Worm (Caenorhabditis elegans) whole organism, early embryonic: ENCODE data around the gene ppgn-1.

Experiments used
- B0310.2 ChIP-seq: sonication (generic microtip); optimal IDR thresholded peaks from 2 replicates; lab custom pipeline; 2016; ENCODE audit warnings: mild to moderate bottlenecking, missing genetic modification characterization, missing compliant biosample characterization
- F13C5.2 ChIP-seq: sonication (generic microtip); optimal IDR thresholded peaks from 2 replicates; lab custom pipeline; 2017; ENCODE audit warnings: mild to moderate bottlenecking, missing genetic modification characterization, inconsistent platforms, missing compliant biosample characterization
- aly-1 ChIP-seq: sonication (generic microtip); optimal IDR thresholded peaks from 2 replicates; lab custom pipeline; 2016; ENCODE audit warnings: missing genetic modification characterization, missing compliant biosample characterization
- ama-1 ChIP-seq: fragments of 150-350 bp; optimal IDR thresholded peaks from 2 replicates; lab custom pipeline; 2014
- ceh-13 ChIP-seq: fragments of 200-800 bp; sonication (Bioruptor generic); optimal IDR thresholded peaks from 2 replicates; lab custom pipeline; 2018; ENCODE audit warnings: mild to moderate bottlenecking, missing genetic modification characterization, missing compliant biosample characterization
- ceh-36 ChIP-seq: sonication (generic microtip); optimal IDR thresholded peaks from 2 replicates; lab custom pipeline; 2016; ENCODE audit warnings: missing genetic modification characterization, inconsistent platforms, missing compliant biosample characterization
- ets-7 ChIP-seq: sonication (generic microtip); optimal IDR thresholded peaks from 2 replicates; lab custom pipeline; 2016; ENCODE audit warnings: missing genotype, missing genetic modification characterization, missing compliant biosample characterization
- flt-1 ChIP-seq: fragments of 200-800 bp; sonication (Bioruptor generic); IDR thresholded peaks from 2 replicates; pipeline ENCODE4 v1.3.6; 2022; ENCODE audit warnings: missing genetic modification characterization, missing compliant biosample characterization
- hmbx-1 ChIP-seq: sonication (generic microtip); optimal IDR thresholded peaks from 2 replicates; lab custom pipeline; 2016; ENCODE audit warnings: mild to moderate bottlenecking, missing genetic modification characterization, missing compliant biosample characterization
- hmg-4 ChIP-seq: fragments of 200-800 bp; sonication (Bioruptor generic); optimal IDR thresholded peaks from 2 replicates; lab custom pipeline; 2018; ENCODE audit warnings: mild to moderate bottlenecking, missing genetic modification characterization, missing compliant biosample characterization
- hnd-1 ChIP-seq: sonication (generic microtip); optimal IDR thresholded peaks from 2 replicates; lab custom pipeline; 2016; ENCODE audit warnings: missing genetic modification characterization, missing compliant biosample characterization
- pes-1 ChIP-seq: fragments of 200-800 bp; sonication (Bioruptor generic); IDR thresholded peaks from 2 replicates; pipeline ENCODE4 v1.3.6; 2022; ENCODE audit warnings: missing genetic modification reagents, missing genetic modification characterization, missing compliant biosample characterization
- scrt-1 ChIP-seq: fragments of 200-800 bp; sonication (Bioruptor generic); IDR thresholded peaks from 2 replicates; pipeline ENCODE4 v1.3.6; 2022; ENCODE audit warnings: missing genetic modification characterization, missing compliant biosample characterization
- sea-1 ChIP-seq: fragments of 200-800 bp; sonication (Bioruptor generic); conservative IDR thresholded peaks from 2 replicates; pipeline ENCODE4 v1.3.6; 2022; ENCODE audit warnings: missing genetic modification characterization, missing compliant biosample characterization
- tbx-11 ChIP-seq: fragments of 200-800 bp; sonication (Bioruptor generic); IDR thresholded peaks from 2 replicates; pipeline ENCODE4 v1.3.6; 2022; ENCODE audit warnings: missing genetic modification characterization, missing compliant biosample characterization
- tbx-37 ChIP-seq: fragments of 200-800 bp; sonication (Bioruptor generic); conservative IDR thresholded peaks from 2 replicates; pipeline ENCODE4 v1.3.6; 2022; ENCODE audit warnings: missing genetic modification reagents, missing genetic modification characterization, missing compliant biosample characterization
- tra-4 ChIP-seq: sonication (generic microtip); optimal IDR thresholded peaks from 2 replicates; lab custom pipeline; 2017; ENCODE audit warnings: missing genetic modification characterization, missing compliant biosample characterization

Gene ppgn-1

ce11 chrIV:2311554-2311953 lies 37.2 kb downstream of the ppgn-1 start:
- TF ChIP-seq pes-1 (GFP tag; lab: Robert Waterston, UW) (no peak), ets-7 (tag; lab: Kevin White, UChicago) (no peak), ceh-36 (no peak), aly-1 (tag; lab: Kevin White, UChicago) (no peak), tbx-11 (GFP tag; lab: Robert Waterston, UW) (no peak), flt-1 (GFP tag; lab: Robert Waterston, UW) (no peak), tra-4 (tag; lab: Kevin White, UChicago) (no peak)

- TF ChIP-seq hnd-1 = no peak
- no peak for TF ChIP-seq hmg-4
- no peak for TF ChIP-seq pes-1 (GFP tag; lab: Robert Waterston, UW)
- TF ChIP-seq hmbx-1 (tag; lab: Kevin White, UChicago) = no peak
- TF ChIP-seq B0310.2 = no peak
- TF ChIP-seq tbx-37 (GFP tag; lab: Robert Waterston, UW) = no peak
- TF ChIP-seq scrt-1 = no peak
- no peak for TF ChIP-seq aly-1 (tag; lab: Kevin White, UChicago)
- no peak for TF ChIP-seq ama-1
- no peak for TF ChIP-seq tra-4 (tag; lab: Kevin White, UChicago)
Observed at ce11 chrIV:2308203-2308602, 40.5 kb downstream of the ppgn-1 start.

- TF ChIP-seq tra-4 (tag; lab: Kevin White, UChicago) = no peak
- TF ChIP-seq ets-7 (tag; lab: Kevin White, UChicago) = no peak
Observed at ce11 chrIV:2307374-2307773, 41.3 kb downstream of the ppgn-1 start.

ce11 chrIV:2306447-2306846 lies 42.3 kb downstream of the ppgn-1 start, which contains the start of gene mksr-2:
mksr-2 (minus strand) TSS chrIV:2306547.
- TF ChIP-seq ceh-13 (GFP tag; lab: Kevin White, UChicago) (no peak), ceh-36 (no peak), ama-1 (no peak), tbx-11 (GFP tag; lab: Robert Waterston, UW) (no peak), hmbx-1 (tag; lab: Kevin White, UChicago) (no peak), scrt-1 (no peak), tbx-37 (GFP tag; lab: Robert Waterston, UW) (no peak), B0310.2 (no peak)

- TF ChIP-seq tbx-37 (GFP tag; lab: Robert Waterston, UW) = no peak
- TF ChIP-seq tbx-11 (GFP tag; lab: Robert Waterston, UW) = no peak
- TF ChIP-seq hmg-4 = no peak
- no peak for TF ChIP-seq scrt-1
- TF ChIP-seq hmbx-1 (tag; lab: Kevin White, UChicago) = no peak
- TF ChIP-seq ets-7 (tag; lab: Kevin White, UChicago) = no peak
Observed at ce11 chrIV:2300186-2300585, 48.5 kb downstream of the ppgn-1 start, which contains the start of gene lin-1. lin-1 (minus strand) TSS chrIV:2300286.

- TF ChIP-seq ceh-13 (GFP tag; lab: Kevin White, UChicago) = no peak
- no peak for TF ChIP-seq hnd-1
- TF ChIP-seq pes-1 (GFP tag; lab: Robert Waterston, UW) = no peak
- no peak for TF ChIP-seq tbx-37 (GFP tag; lab: Robert Waterston, UW)
- no peak for TF ChIP-seq hmbx-1 (tag; lab: Kevin White, UChicago)
- TF ChIP-seq scrt-1 = no peak
- TF ChIP-seq F13C5.2 (tag; lab: Kevin White, UChicago) = no peak
- no peak for TF ChIP-seq B0310.2
- TF ChIP-seq flt-1 (GFP tag; lab: Robert Waterston, UW) = no peak
- no peak for TF ChIP-seq ama-1
- TF ChIP-seq sea-1 (GFP tag; lab: Robert Waterston, UW) = no peak
- no peak for TF ChIP-seq ceh-36
- TF ChIP-seq aly-1 (tag; lab: Kevin White, UChicago) = no peak
Observed at ce11 chrIV:2298388-2298787, 50.3 kb downstream of the ppgn-1 start.

ce11 chrIV:2296639-2297038 lies 52.1 kb downstream of the ppgn-1 start:
- TF ChIP-seq scrt-1 (no peak), ceh-13 (GFP tag; lab: Kevin White, UChicago) (no peak), ets-7 (tag; lab: Kevin White, UChicago) (no peak), aly-1 (tag; lab: Kevin White, UChicago) (no peak), hmg-4 (no peak), hmbx-1 (tag; lab: Kevin White, UChicago) (no peak), pes-1 (GFP tag; lab: Robert Waterston, UW) (no peak), sea-1 (GFP tag; lab: Robert Waterston, UW) (no peak), tbx-37 (GFP tag; lab: Robert Waterston, UW) (no peak), B0310.2 (no peak), hnd-1 (no peak), tbx-11 (GFP tag; lab: Robert Waterston, UW) (no peak), ama-1 (no peak), F13C5.2 (tag; lab: Kevin White, UChicago) (no peak), tra-4 (tag; lab: Kevin White, UChicago) (no peak), flt-1 (GFP tag; lab: Robert Waterston, UW) (no peak), ceh-36 (no peak)

- no peak for TF ChIP-seq tbx-11 (GFP tag; lab: Robert Waterston, UW)
- no peak for TF ChIP-seq sea-1 (GFP tag; lab: Robert Waterston, UW)
- no peak for TF ChIP-seq hnd-1
- TF ChIP-seq hmbx-1 (tag; lab: Kevin White, UChicago) = no peak
- TF ChIP-seq tra-4 (tag; lab: Kevin White, UChicago) = no peak
- no peak for TF ChIP-seq flt-1 (GFP tag; lab: Robert Waterston, UW)
- TF ChIP-seq hmg-4 = no peak
Observed at ce11 chrIV:2292119-2292518, 56.6 kb downstream of the ppgn-1 start.
